Fruit fly (Drosophila melanogaster): ENCODE measurements around the gene CG6707.

The CG6707 gene

DNA sequence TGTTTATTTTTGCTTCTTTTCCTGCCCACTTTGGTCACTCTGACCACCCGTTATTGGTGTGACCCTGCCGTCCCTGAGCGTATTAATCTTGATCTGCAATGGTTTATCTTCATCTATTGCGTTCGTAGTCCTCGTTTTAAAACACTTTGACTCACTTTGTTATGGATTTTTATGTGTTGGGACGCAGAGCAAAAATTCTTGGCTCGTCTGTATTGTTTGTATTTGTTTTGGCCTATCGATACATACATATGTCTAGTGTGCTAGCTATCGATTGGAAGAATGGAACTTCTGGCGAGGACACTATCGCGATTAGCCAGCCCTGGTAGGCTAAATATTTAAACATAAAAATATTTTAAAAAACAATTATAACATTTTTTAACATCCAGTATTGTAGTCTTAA lies 38.8 kb downstream of the CG6707 start, which contains the start of gene CG10809 (continued):
- TF ChIP-seq Dref (GFP tag; IDR thresholded peaks at IDR 0.05) (peak; percentile 91), sens-2 (GFP tag; IDR thresholded peaks at IDR 0.05) (no peak), CG3281 (GFP tag; optimal IDR thresholded peaks at IDR 0.05) (peak; percentile 24), PHDP (tag; optimal IDR thresholded peaks at IDR 0.05) (peak; percentile 25), CG14710 (tag; optimal IDR thresholded peaks at IDR 0.05) (peak; percentile 79), CG12104 (GFP tag; optimal IDR thresholded peaks at IDR 0.05) (peak; percentile 14), sens (GFP tag) (peak; percentile 67), Ets65A (GFP tag) (peak; percentile 91), CG7271 (tag; optimal IDR thresholded peaks at IDR 0.05) (peak; percentile 10), Abd-B (GFP tag; optimal IDR thresholded peaks at IDR 0.05) (peak; percentile 21), disco-r (GFP tag; optimal IDR thresholded peaks at IDR 0.05) (no peak), NC2α (GFP tag; optimal IDR thresholded peaks at IDR 0.05) (no peak), Gug (GFP tag; IDR thresholded peaks at IDR 0.05) (peak; percentile 18; the same call in 1 of the 4 replicates), CG13296 (GFP tag; optimal IDR thresholded peaks at IDR 0.05) (peak; percentile 39), vfl (GFP tag; optimal IDR thresholded peaks at IDR 0.05) (no peak), al (GFP tag; IDR thresholded peaks at IDR 0.05) (peak; percentile 49), her (GFP tag; optimal IDR thresholded peaks at IDR 0.05) (peak; percentile 22), zfh2 (GFP tag; optimal IDR thresholded peaks at IDR 0.05) (peak; percentile 44), fd102C (GFP tag; optimal IDR thresholded peaks at IDR 0.05) (peak; percentile 5), phol (tag; optimal IDR thresholded peaks at IDR 0.05) (peak; percentile 73), CG9932 (GFP tag; IDR thresholded peaks at IDR 0.05) (peak; percentile 72), Xrp1 (GFP tag; IDR thresholded peaks at IDR 0.05) (peak; percentile 21; the same call in 1 of the 2 replicates), CG2889 (GFP tag; IDR thresholded peaks at IDR 0.05) (no peak), Antp (GFP tag; optimal IDR thresholded peaks at IDR 0.05) (peak; percentile 12), CG2199 (GFP tag; IDR thresholded peaks at IDR 0.05) (0 out of 3 replicates have a peak, but pooled peaks have one; percentile 33), CG9437 (GFP tag; optimal IDR thresholded peaks at IDR 0.05) (no peak), dm (GFP tag; optimal IDR thresholded peaks at IDR 0.05) (peak; percentile 12), ato (GFP tag; IDR thresholded peaks at IDR 0.05; ENCODE audit: partially characterized antibody) (peak; percentile 77), CG1529 (GFP tag; optimal IDR thresholded peaks at IDR 0.05) (no peak), CG2129 (GFP tag; IDR thresholded peaks at IDR 0.05; ENCODE audit: partially characterized antibody) (peak; percentile 83), jigr1 (GFP tag; IDR thresholded peaks at IDR 0.05) (peak; percentile 57; the same call in 1 of the 3 replicates), lmd (GFP tag; IDR thresholded peaks at IDR 0.05) (peak; percentile 17; the same call in 1 of the 2 replicates), CG11696 (GFP tag; IDR thresholded peaks at IDR 0.05) (no peak), CG32767 (GFP tag; IDR thresholded peaks at IDR 0.05) (peak; percentile 73), CG30020 (tag; optimal IDR thresholded peaks at IDR 0.05) (peak; percentile 80), MESR4 (GFP tag; optimal IDR thresholded peaks at IDR 0.05) (peak; percentile 81), CkIIα-i1 (GFP tag; IDR thresholded peaks at IDR 0.05) (no peak), B-H2 (GFP tag; optimal IDR thresholded peaks at IDR 0.05) (peak; percentile 28), mld (GFP tag; IDR thresholded peaks at IDR 0.05; ENCODE audit: partially characterized antibody) (peak; percentile 68), Elba2 (GFP tag; optimal IDR thresholded peaks at IDR 0.05) (peak; percentile 49), CG10654 (GFP tag; optimal IDR thresholded peaks at IDR 0.05) (peak; percentile 20), CG4424 (GFP tag; optimal IDR thresholded peaks at IDR 0.05) (peak; percentile 45), trem (tag; optimal IDR thresholded peaks at IDR 0.05) (peak; percentile 80), CG4360 (GFP tag; IDR thresholded peaks at IDR 0.05) (no peak), CG7372 (GFP tag; IDR thresholded peaks at IDR 0.05) (no peak), Dp (GFP tag; optimal IDR thresholded peaks at IDR 0.05) (peak; percentile 59), HHEX (GFP tag; optimal IDR thresholded peaks at IDR 0.05) (no peak), TFAM (GFP tag; optimal IDR thresholded peaks at IDR 0.05) (no peak), bab2 (GFP tag; optimal IDR thresholded peaks at IDR 0.05) (no peak), CG10565 (GFP tag; optimal IDR thresholded peaks at IDR 0.05) (no peak), ash1 (GFP tag; optimal IDR thresholded peaks at IDR 0.05) (no peak), NC2β (GFP tag; optimal IDR thresholded peaks at IDR 0.05) (peak; percentile 37)

All from whole organism, embryonic.